Worm (Caenorhabditis elegans) whole organism, late embryonic: ENCODE results near the gene ZK1086.3.

Experiments
- C38D4.7 ChIP-seq: fragments of 200-800 bp; sonication (Bioruptor generic); optimal IDR thresholded peaks from 2 replicates; lab custom pipeline; 2018; ENCODE audit warnings: mild to moderate bottlenecking, missing genetic modification characterization, moderate library complexity, missing compliant biosample characterization
- F13H6.1 ChIP-seq: sonication (generic microtip); optimal IDR thresholded peaks from 2 replicates; lab custom pipeline; 2016; ENCODE audit warnings: missing genetic modification characterization, missing compliant biosample characterization
- K02D7.2 ChIP-seq: sonication (generic microtip); optimal IDR thresholded peaks from 2 replicates; lab custom pipeline; 2017; ENCODE audit warnings: mild to moderate bottlenecking, missing genetic modification characterization, missing compliant biosample characterization
- K09A11.1 ChIP-seq: sonication (generic microtip); optimal IDR thresholded peaks from 2 replicates; lab custom pipeline; 2017; ENCODE audit warnings: antibody characterized with exemption, mild to moderate bottlenecking, missing genetic modification characterization, missing compliant biosample characterization; ENCODE audit not compliant: insufficient read depth
- T23F11.4 ChIP-seq: fragments of 200-800 bp; sonication (Bioruptor generic); optimal IDR thresholded peaks from 2 replicates; lab custom pipeline; 2018; ENCODE audit warnings: mild to moderate bottlenecking, missing genetic modification characterization, missing compliant biosample characterization
- ceh-22 ChIP-seq: sonication (generic microtip); optimal IDR thresholded peaks from 2 replicates; lab custom pipeline; 2017; ENCODE audit warnings: missing biosample characterization, missing genetic modification characterization
- ceh-31 ChIP-seq: sonication (generic microtip); optimal IDR thresholded peaks from 2 replicates; lab custom pipeline; 2016; ENCODE audit warnings: missing genetic modification characterization, missing compliant biosample characterization
- ceh-45 ChIP-seq: fragments of 200-800 bp; sonication (Bioruptor generic); IDR thresholded peaks from 2 replicates; pipeline ENCODE4 v1.3.6; 2022; ENCODE audit warnings: missing genetic modification reagents, missing genetic modification characterization, missing compliant biosample characterization
- ceh-48 ChIP-seq: sonication (generic microtip); optimal IDR thresholded peaks from 2 replicates; lab custom pipeline; 2016; ENCODE audit warnings: missing genetic modification characterization, inconsistent platforms, missing compliant biosample characterization
- ceh-9 ChIP-seq: sonication (generic microtip); optimal IDR thresholded peaks from 2 replicates; lab custom pipeline; 2016; ENCODE audit warnings: mild to moderate bottlenecking, missing genetic modification characterization, inconsistent platforms, missing compliant biosample characterization
- dmd-4 ChIP-seq: sonication (generic microtip); optimal IDR thresholded peaks from 2 replicates; lab custom pipeline; 2016; ENCODE audit warnings: borderline replicate concordance, missing genetic modification characterization, missing compliant biosample characterization
- elt-2 ChIP-seq: sonication (generic microtip); optimal IDR thresholded peaks from 2 replicates; lab custom pipeline; 2016; ENCODE audit warnings: missing genetic modification reagents, missing genetic modification characterization, missing compliant biosample characterization
- eyg-1 ChIP-seq: sonication (generic microtip); optimal IDR thresholded peaks from 2 replicates; lab custom pipeline; 2016; ENCODE audit warnings: missing genotype, missing genetic modification characterization, missing compliant biosample characterization
- fkh-10 ChIP-seq: fragments of 150-350 bp; optimal IDR thresholded peaks from 2 replicates; lab custom pipeline; 2014; ENCODE audit warnings: missing biosample characterization, missing genetic modification reagents, missing genetic modification characterization
- fkh-6 ChIP-seq: sonication (generic microtip); optimal IDR thresholded peaks from 2 replicates; lab custom pipeline; 2016; ENCODE audit warnings: missing genetic modification characterization, missing compliant biosample characterization
- hlh-13 ChIP-seq: fragments of 200-800 bp; sonication (Bioruptor generic); optimal IDR thresholded peaks from 2 replicates; lab custom pipeline; 2018; ENCODE audit warnings: mild to moderate bottlenecking, missing genetic modification characterization, missing compliant biosample characterization
- hlh-15 ChIP-seq: sonication (generic microtip); optimal IDR thresholded peaks from 2 replicates; lab custom pipeline; 2016; ENCODE audit warnings: missing genetic modification characterization, missing compliant biosample characterization
- hlh-6 ChIP-seq: sonication (generic microtip); optimal IDR thresholded peaks from 2 replicates; lab custom pipeline; 2016; ENCODE audit warnings: missing genotype, missing genetic modification characterization, missing compliant biosample characterization
- hlh-8 ChIP-seq: sonication (generic microtip); optimal IDR thresholded peaks from 2 replicates; lab custom pipeline; 2016; ENCODE audit warnings: missing genotype, missing genetic modification characterization, missing compliant biosample characterization
- lin-11 ChIP-seq: fragments of 200-800 bp; sonication (Bioruptor generic); optimal IDR thresholded peaks from 2 replicates; lab custom pipeline; 2018; ENCODE audit warnings: mild to moderate bottlenecking, missing genetic modification characterization, missing compliant biosample characterization
- madf-2 ChIP-seq: sonication (generic microtip); optimal IDR thresholded peaks from 2 replicates; lab custom pipeline; 2017; ENCODE audit warnings: missing genetic modification characterization, missing compliant biosample characterization
- mec-3 ChIP-seq: sonication (generic microtip); optimal IDR thresholded peaks from 2 replicates; lab custom pipeline; 2016; ENCODE audit warnings: borderline replicate concordance, missing genetic modification characterization, missing compliant biosample characterization
- nfya-1 ChIP-seq: sonication (generic microtip); optimal IDR thresholded peaks from 2 replicates; lab custom pipeline; 2017; ENCODE audit warnings: missing genetic modification characterization, mild to moderate bottlenecking, missing compliant biosample characterization, antibody characterized with exemption, moderate library complexity
- nhr-11 ChIP-seq: fragments of 150-350 bp; optimal IDR thresholded peaks from 2 replicates; lab custom pipeline; 2014; ENCODE audit warnings: missing biosample characterization, missing genetic modification characterization
- nhr-232 ChIP-seq: sonication (generic microtip); optimal IDR thresholded peaks from 2 replicates; lab custom pipeline; 2016; ENCODE audit warnings: missing genetic modification characterization, missing compliant biosample characterization
- odd-2 ChIP-seq: sonication (generic microtip); optimal IDR thresholded peaks from 2 replicates; lab custom pipeline; 2017; ENCODE audit warnings: antibody characterized with exemption, mild to moderate bottlenecking, missing genetic modification characterization, missing compliant biosample characterization
- pag-3 ChIP-seq: sonication (generic microtip); optimal IDR thresholded peaks from 2 replicates; lab custom pipeline; 2016; ENCODE audit warnings: missing compliant biosample characterization, missing genetic modification characterization, borderline replicate concordance
- pat-9 ChIP-seq: fragments of 200-800 bp; sonication (Bioruptor generic); optimal IDR thresholded peaks from 2 replicates; lab custom pipeline; 2018; ENCODE audit warnings: mild to moderate bottlenecking, missing genetic modification characterization, moderate library complexity, missing compliant biosample characterization
- pha-2 ChIP-seq: sonication (generic microtip); optimal IDR thresholded peaks from 2 replicates; lab custom pipeline; 2017; ENCODE audit warnings: mild to moderate bottlenecking, missing genetic modification characterization, missing compliant biosample characterization
- pha-4 ChIP-seq: fragments of 150-350 bp; optimal IDR thresholded peaks from 2 replicates; lab custom pipeline; 2018; ENCODE audit warnings: missing biosample characterization, missing genetic modification reagents, missing genetic modification characterization
- pqm-1 ChIP-seq: sonication (generic microtip); optimal IDR thresholded peaks from 2 replicates; lab custom pipeline; 2016; ENCODE audit warnings: missing genetic modification characterization, missing compliant biosample characterization
- pros-1 ChIP-seq: fragments of 150-350 bp; optimal IDR thresholded peaks from 2 replicates; lab custom pipeline; 2014; ENCODE audit warnings: missing biosample characterization, missing genetic modification reagents, missing genetic modification characterization
- rnt-1 ChIP-seq: sonication (generic microtip); optimal IDR thresholded peaks from 2 replicates; lab custom pipeline; 2016; ENCODE audit warnings: missing genetic modification characterization, missing compliant biosample characterization
- sdc-2 ChIP-seq: sonication (generic microtip); optimal IDR thresholded peaks from 2 replicates; lab custom pipeline; 2016; ENCODE audit warnings: missing genotype, missing genetic modification characterization, missing compliant biosample characterization
- sox-2 ChIP-seq: fragments of 200-800 bp; sonication (Bioruptor generic); IDR thresholded peaks from 2 replicates; pipeline ENCODE4 v1.3.6; 2022; ENCODE audit warnings: missing genetic modification reagents, missing genetic modification characterization, missing compliant biosample characterization
- sox-4 ChIP-seq: sonication (generic microtip); optimal IDR thresholded peaks from 2 replicates; lab custom pipeline; 2017; ENCODE audit warnings: mild to moderate bottlenecking, missing genetic modification characterization, inconsistent platforms, missing compliant biosample characterization
- syd-9 ChIP-seq: sonication (generic microtip); optimal IDR thresholded peaks from 2 replicates; lab custom pipeline; 2016; ENCODE audit warnings: mild to moderate bottlenecking, missing genetic modification characterization, moderate library complexity, missing compliant biosample characterization
- unc-42 ChIP-seq: sonication (generic microtip); optimal IDR thresholded peaks from 2 replicates; lab custom pipeline; 2016; ENCODE audit warnings: missing genotype, missing genetic modification characterization, missing compliant biosample characterization

ZK1086.3 gene

ce11 chrX:13811156-13811555, 20.5 kb downstream of the ZK1086.3 start:
- no peak for TF ChIP-seq hlh-13 (GFP tag; lab: Kevin White, UChicago)
- no peak for TF ChIP-seq nhr-232 (tag; lab: Kevin White, UChicago)
- TF ChIP-seq hlh-15 (tag; lab: Kevin White, UChicago): no peak

- no peak for TF ChIP-seq pqm-1 (tag; lab: Kevin White, UChicago)
- TF ChIP-seq ceh-45: no peak
- no peak for TF ChIP-seq pha-4 (tag; lab: Kevin White, UChicago)
- no peak for TF ChIP-seq syd-9 (tag; lab: Kevin White, UChicago)
- no peak for TF ChIP-seq ceh-31 (tag; lab: Kevin White, UChicago)
- TF ChIP-seq sdc-2: no peak
- TF ChIP-seq ceh-22 (tag; lab: Kevin White, UChicago): no peak
- no peak for TF ChIP-seq K02D7.2 (tag; lab: Kevin White, UChicago)
- TF ChIP-seq K09A11.1 (tag; lab: Kevin White, UChicago): no peak
- no peak for TF ChIP-seq hlh-13 (GFP tag; lab: Kevin White, UChicago)
- TF ChIP-seq C38D4.7 (GFP tag; lab: Kevin White, UChicago): no peak
- TF ChIP-seq, all 69 proteins: peak for 0
Measured at ce11 chrX:13811929-13812328, 21.3 kb downstream of the ZK1086.3 start.

ce11 chrX:13818791-13819190, 28.2 kb downstream of the ZK1086.3 start:
- TF ChIP-seq lin-11 (tag; lab: Kevin White, UChicago) (no peak), elt-2 (tag; lab: Kevin White, UChicago) (peak; percentile 76), madf-2 (tag; lab: Kevin White, UChicago) (no peak), syd-9 (tag; lab: Kevin White, UChicago) (no peak), hlh-13 (GFP tag; lab: Kevin White, UChicago) (no peak), ceh-48 (tag; lab: Kevin White, UChicago) (no peak)

ce11 chrX:13823482-13823881, 32.9 kb downstream of the ZK1086.3 start, which contains the start of gene twk-23:
Gene twk-23 (minus strand): TSS chrX:13823582.
- TF ChIP-seq hlh-15 (tag; lab: Kevin White, UChicago) (no peak), pha-2 (tag; lab: Kevin White, UChicago) (no peak)

- TF ChIP-seq nfya-1 (tag; lab: Kevin White, UChicago) (no peak), mec-3 (tag; lab: Kevin White, UChicago) (no peak), rnt-1 (no peak), ceh-9 (tag; lab: Kevin White, UChicago) (no peak), hlh-15 (tag; lab: Kevin White, UChicago) (no peak), pha-2 (tag; lab: Kevin White, UChicago) (no peak), hlh-6 (tag; lab: Kevin White, UChicago) (no peak), pag-3 (tag; lab: Kevin White, UChicago) (no peak), dmd-4 (no peak), ceh-22 (tag; lab: Kevin White, UChicago) (no peak), K02D7.2 (tag; lab: Kevin White, UChicago) (no peak), pat-9 (no peak), eyg-1 (tag; lab: Kevin White, UChicago) (no peak), F13H6.1 (tag; lab: Kevin White, UChicago) (no peak)
Measured at ce11 chrX:13833448-13833847, 42.8 kb downstream of the ZK1086.3 start.

- TF ChIP-seq hlh-8 (tag; lab: Kevin White, UChicago): no peak
Measured at ce11 chrX:13834127-13834526, 43.5 kb downstream of the ZK1086.3 start, which contains the start of gene F19D8.2. Gene F19D8.2 (plus strand): TSS chrX:13834427.

- TF ChIP-seq nfya-1 (tag; lab: Kevin White, UChicago) (no peak), T23F11.4 (no peak), C38D4.7 (GFP tag; lab: Kevin White, UChicago) (no peak), nhr-11 (tag; lab: Kevin White, UChicago) (no peak), fkh-10 (GFP tag; lab: Kevin White, UChicago) (no peak), lin-11 (tag; lab: Kevin White, UChicago) (no peak), hlh-15 (tag; lab: Kevin White, UChicago) (no peak), pag-3 (tag; lab: Kevin White, UChicago) (no peak), sox-4 (tag; lab: Kevin White, UChicago) (no peak), ceh-48 (tag; lab: Kevin White, UChicago) (no peak), odd-2 (tag; lab: Kevin White, UChicago) (no peak), mec-3 (tag; lab: Kevin White, UChicago) (no peak), unc-42 (tag; lab: Kevin White, UChicago) (no peak), F13H6.1 (tag; lab: Kevin White, UChicago) (no peak), ceh-45 (no peak), sox-2 (GFP tag; lab: Robert Waterston, UW) (no peak), pros-1 (tag; lab: Kevin White, UChicago) (no peak), fkh-6 (no peak)
Measured at ce11 chrX:13838019-13838418, 47.4 kb downstream of the ZK1086.3 start.
